Worm (Caenorhabditis elegans): ENCODE results near the gene zipt-16.

DNA sequence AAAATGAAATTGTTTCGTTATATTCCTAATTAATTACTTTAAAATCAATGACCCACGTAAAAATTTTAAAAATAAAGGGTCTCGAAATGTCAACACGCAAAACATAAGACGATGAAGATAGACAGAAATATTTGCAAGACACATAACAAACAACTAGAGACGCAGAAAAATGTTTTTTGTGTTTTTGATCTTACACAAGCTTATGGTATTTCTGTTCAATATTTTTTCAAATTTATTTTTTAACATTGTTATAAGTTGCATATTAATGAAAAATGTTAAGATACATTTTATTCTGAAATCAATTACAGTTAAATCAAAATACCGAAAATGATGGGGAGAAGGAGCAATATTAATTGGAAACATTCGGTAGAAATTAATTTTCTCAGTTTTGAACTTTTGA lies 50.6 kb downstream of the zipt-16 start, which contains the start of gene C55A6.3:
- TF ChIP-seq elt-3 (tag; optimal IDR thresholded peaks at IDR 0.05) = no peak
- TF ChIP-seq elt-1 (tag; optimal IDR thresholded peaks at IDR 0.05; ENCODE audit: borderline replicate concordance, insufficient read depth) = no peak
- no peak for TF ChIP-seq unc-120 (tag; optimal IDR thresholded peaks at IDR 0.05; ENCODE audit: poor library complexity, severe bottlenecking)
- no peak for TF ChIP-seq zip-8 (tag; optimal IDR thresholded peaks at IDR 0.05)
- TF ChIP-seq pha-4 (tag; optimal IDR thresholded peaks at IDR 0.05) = no peak
- TF ChIP-seq sptf-1 (tag; optimal IDR thresholded peaks at IDR 0.05) = no peak
